Worm (Caenorhabditis elegans): ENCODE results near the gene R12C12.5.
"Not testable (repeated sequence)": the region's sequence is repeated elsewhere in the genome, so short reads cannot be mapped to it uniquely, and the experiment has no call there.

R12C12.5 gene

DNA sequence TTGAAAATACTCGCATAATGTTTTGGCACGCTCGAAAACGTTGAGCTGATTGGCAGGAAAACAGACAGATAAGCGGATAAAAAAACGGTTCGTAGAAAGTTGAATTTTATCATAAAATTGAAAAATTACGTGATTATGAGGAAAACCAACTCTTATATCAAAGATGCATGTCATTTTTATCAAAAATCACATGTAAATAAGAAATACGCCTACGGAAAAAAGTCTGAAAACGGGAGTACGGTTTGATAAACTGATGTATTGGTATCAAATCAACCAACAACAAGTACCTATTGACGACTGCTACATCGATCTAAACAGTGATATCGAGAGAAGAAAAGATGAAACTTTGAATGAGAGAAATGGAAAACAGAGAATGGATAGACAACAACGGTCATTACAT is 19.3 kb downstream of the R12C12.5 start:
- TF ChIP-seq scrt-1 (GFP tag; IDR thresholded peaks at IDR 0.05) (no peak), hnd-1 (tag; optimal IDR thresholded peaks at IDR 0.05) (no peak), B0310.2 (tag; optimal IDR thresholded peaks at IDR 0.05) (no peak), tra-4 (tag; optimal IDR thresholded peaks at IDR 0.05) (no peak)

DNA sequence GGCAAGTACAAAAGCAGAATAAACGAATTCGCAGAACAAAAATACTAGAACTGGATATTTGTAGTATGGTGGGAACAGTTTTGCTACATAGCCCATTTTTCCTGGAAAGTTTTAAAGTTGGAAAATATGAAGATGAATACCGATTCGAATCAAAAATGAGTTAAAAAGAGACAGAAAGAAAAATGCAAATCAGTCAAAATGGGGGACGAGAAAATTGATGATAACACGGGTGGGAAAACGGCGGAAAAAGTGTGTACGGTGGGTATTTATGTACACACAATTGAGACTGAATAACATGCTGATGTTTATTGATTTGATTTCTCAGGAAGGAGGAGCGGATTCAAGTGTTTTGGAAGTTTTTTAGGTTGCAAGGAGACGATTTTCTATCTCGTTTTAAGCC is 20.1 kb downstream of the R12C12.5 start, which contains the start of gene R12C12.9:
TSS of gene R12C12.9 (minus strand) at position 101 of the 400 bp plus-strand sequence.
- TF ChIP-seq sea-1 (GFP tag; conservative IDR thresholded peaks at IDR 0.05) (no peak), ama-1 (optimal IDR thresholded peaks at IDR 0.05) (no peak), F13C5.2 (tag; optimal IDR thresholded peaks at IDR 0.05) (no peak), scrt-1 (GFP tag; IDR thresholded peaks at IDR 0.05) (no peak), ceh-36 (tag; optimal IDR thresholded peaks at IDR 0.05) (no peak), flt-1 (GFP tag; IDR thresholded peaks at IDR 0.05) (no peak), B0310.2 (tag; optimal IDR thresholded peaks at IDR 0.05) (no peak), hnd-1 (tag; optimal IDR thresholded peaks at IDR 0.05) (no peak), tra-4 (tag; optimal IDR thresholded peaks at IDR 0.05) (no peak), tbx-11 (GFP tag; IDR thresholded peaks at IDR 0.05) (no peak), hmg-4 (GFP tag; optimal IDR thresholded peaks at IDR 0.05) (no peak), aly-1 (tag; optimal IDR thresholded peaks at IDR 0.05) (no peak), hmbx-1 (tag; optimal IDR thresholded peaks at IDR 0.05) (no peak), ceh-13 (GFP tag; optimal IDR thresholded peaks at IDR 0.05) (no peak), ets-7 (tag; optimal IDR thresholded peaks at IDR 0.05) (no peak), tbx-37 (GFP tag; conservative IDR thresholded peaks at IDR 0.05) (no peak), pes-1 (GFP tag; IDR thresholded peaks at IDR 0.05) (no peak)

DNA sequence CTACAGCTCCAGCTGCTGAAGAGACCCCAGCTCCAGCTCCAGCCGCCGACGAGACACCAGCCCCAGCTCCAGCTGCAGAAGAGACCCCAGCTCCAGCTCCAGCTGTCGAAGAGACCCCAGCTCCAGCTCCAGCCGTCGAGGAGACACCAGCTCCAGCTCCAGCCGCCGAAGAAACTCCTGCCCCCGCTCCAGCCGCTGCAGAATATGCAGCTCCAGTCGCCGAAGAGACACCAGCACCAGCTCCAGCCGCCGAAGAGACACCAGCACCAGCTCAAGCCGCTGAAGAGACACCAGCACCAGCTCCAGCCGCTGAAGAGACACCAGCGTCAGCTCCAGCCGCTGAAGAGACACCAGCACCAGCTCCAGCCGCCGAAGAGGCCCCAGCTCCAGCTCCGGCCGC is 22.4 kb downstream of the R12C12.5 start:
- TF ChIP-seq ceh-36 (tag; optimal IDR thresholded peaks at IDR 0.05) (no peak), hmbx-1 (tag; optimal IDR thresholded peaks at IDR 0.05) (no peak), flt-1 (GFP tag; IDR thresholded peaks at IDR 0.05) (no peak), B0310.2 (tag; optimal IDR thresholded peaks at IDR 0.05) (no peak), ama-1 (optimal IDR thresholded peaks at IDR 0.05) (no peak), aly-1 (tag; optimal IDR thresholded peaks at IDR 0.05) (peak; percentile 37), pes-1 (GFP tag; IDR thresholded peaks at IDR 0.05) (no peak), sea-1 (GFP tag; conservative IDR thresholded peaks at IDR 0.05) (no peak), ets-7 (tag; optimal IDR thresholded peaks at IDR 0.05) (no peak)

DNA sequence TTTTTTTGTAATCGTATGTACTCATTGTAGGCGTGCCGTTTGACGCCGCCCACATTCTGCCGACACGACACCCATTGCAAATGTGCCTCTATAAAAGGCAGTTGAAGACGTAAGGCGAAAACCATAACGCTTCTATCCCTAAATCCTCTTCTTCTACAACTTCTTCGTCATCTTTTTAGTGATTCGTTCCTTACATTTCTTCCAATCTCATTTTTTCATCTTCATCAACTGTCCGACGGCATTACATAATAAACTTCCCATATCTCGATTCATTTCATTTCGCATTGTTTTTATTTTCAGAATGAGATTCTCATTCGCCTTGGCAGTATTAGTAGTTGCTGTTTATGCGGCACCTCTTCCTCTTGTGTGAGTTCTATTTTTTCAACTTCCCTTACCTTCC is 24.6 kb downstream of the R12C12.5 start, which contains the start of gene ZK84.1:
TSS of gene ZK84.1 (plus strand) at position 301 of the 400 bp plus-strand sequence.
- TF ChIP-seq tbx-11 (GFP tag; IDR thresholded peaks at IDR 0.05) (no peak), sea-1 (GFP tag; conservative IDR thresholded peaks at IDR 0.05) (no peak), tra-4 (tag; optimal IDR thresholded peaks at IDR 0.05) (no peak), aly-1 (tag; optimal IDR thresholded peaks at IDR 0.05) (no peak), B0310.2 (tag; optimal IDR thresholded peaks at IDR 0.05) (no peak), scrt-1 (GFP tag; IDR thresholded peaks at IDR 0.05) (no peak), pes-1 (GFP tag; IDR thresholded peaks at IDR 0.05) (no peak), ceh-13 (GFP tag; optimal IDR thresholded peaks at IDR 0.05) (no peak), ceh-36 (tag; optimal IDR thresholded peaks at IDR 0.05) (no peak), tbx-37 (GFP tag; conservative IDR thresholded peaks at IDR 0.05) (no peak), F13C5.2 (tag; optimal IDR thresholded peaks at IDR 0.05) (no peak), hmbx-1 (tag; optimal IDR thresholded peaks at IDR 0.05) (no peak), hnd-1 (tag; optimal IDR thresholded peaks at IDR 0.05) (no peak), ama-1 (optimal IDR thresholded peaks at IDR 0.05) (no peak), hmg-4 (GFP tag; optimal IDR thresholded peaks at IDR 0.05) (no peak)

DNA sequence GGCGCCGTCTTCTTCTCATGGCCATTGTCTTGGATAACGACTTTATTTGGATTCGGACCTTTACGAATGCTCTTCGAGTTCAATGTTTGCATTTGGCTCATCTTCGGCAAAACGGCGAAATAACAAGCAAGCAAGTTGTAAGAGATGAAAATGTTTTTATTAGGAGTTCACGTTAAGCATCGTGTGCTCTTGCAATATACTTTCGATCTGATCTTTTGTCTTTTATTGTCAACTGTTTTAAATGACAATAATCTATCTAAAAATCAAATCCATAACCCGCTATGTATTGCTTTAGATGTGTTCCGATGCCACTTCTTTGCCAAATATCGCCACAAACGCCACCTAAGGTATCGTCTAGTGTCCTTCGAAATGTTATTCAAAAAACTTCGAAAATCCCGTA is 28.5 kb downstream of the R12C12.5 start, which contains the start of gene ZK84.5:
TSS of gene ZK84.5 (minus strand) at position 101 of the 400 bp plus-strand sequence.
- TF ChIP-seq F13C5.2 (tag; optimal IDR thresholded peaks at IDR 0.05) (no peak), tbx-37 (GFP tag; conservative IDR thresholded peaks at IDR 0.05) (no peak), ceh-36 (tag; optimal IDR thresholded peaks at IDR 0.05) (no peak), ama-1 (optimal IDR thresholded peaks at IDR 0.05) (no peak), hmg-4 (GFP tag; optimal IDR thresholded peaks at IDR 0.05) (no peak), scrt-1 (GFP tag; IDR thresholded peaks at IDR 0.05) (no peak), aly-1 (tag; optimal IDR thresholded peaks at IDR 0.05) (no peak), tra-4 (tag; optimal IDR thresholded peaks at IDR 0.05) (no peak), ceh-13 (GFP tag; optimal IDR thresholded peaks at IDR 0.05) (no peak), pes-1 (GFP tag; IDR thresholded peaks at IDR 0.05) (no peak), B0310.2 (tag; optimal IDR thresholded peaks at IDR 0.05) (no peak), hmbx-1 (tag; optimal IDR thresholded peaks at IDR 0.05) (no peak), ets-7 (tag; optimal IDR thresholded peaks at IDR 0.05) (no peak), hnd-1 (tag; optimal IDR thresholded peaks at IDR 0.05) (no peak)

DNA sequence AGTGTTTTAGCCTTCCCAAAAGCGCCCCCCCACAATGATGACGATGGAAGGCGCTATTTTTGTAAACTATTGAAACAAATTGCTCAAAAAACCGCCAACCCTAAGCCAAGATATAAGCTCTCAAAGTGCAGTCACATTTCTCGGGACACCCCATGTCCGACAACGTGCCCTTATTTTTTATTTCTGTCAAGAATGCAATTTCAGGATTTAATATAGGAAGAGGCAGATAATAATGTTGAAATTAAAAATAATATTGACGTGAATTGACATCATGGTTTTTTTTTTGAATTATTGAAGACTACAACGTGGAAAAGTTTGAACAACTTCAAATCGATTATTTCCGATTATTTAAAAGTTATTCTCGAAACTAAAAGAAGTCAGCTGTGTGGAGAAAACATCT is 30.9 kb downstream of the R12C12.5 start, which contains the start of gene ZK84.2:
TSS of gene ZK84.2 (plus strand) at position 301 of the 400 bp plus-strand sequence.
- TF ChIP-seq tra-4, ets-7, hmbx-1 (tag; optimal IDR thresholded peaks at IDR 0.05): not testable (repeated sequence)

DNA sequence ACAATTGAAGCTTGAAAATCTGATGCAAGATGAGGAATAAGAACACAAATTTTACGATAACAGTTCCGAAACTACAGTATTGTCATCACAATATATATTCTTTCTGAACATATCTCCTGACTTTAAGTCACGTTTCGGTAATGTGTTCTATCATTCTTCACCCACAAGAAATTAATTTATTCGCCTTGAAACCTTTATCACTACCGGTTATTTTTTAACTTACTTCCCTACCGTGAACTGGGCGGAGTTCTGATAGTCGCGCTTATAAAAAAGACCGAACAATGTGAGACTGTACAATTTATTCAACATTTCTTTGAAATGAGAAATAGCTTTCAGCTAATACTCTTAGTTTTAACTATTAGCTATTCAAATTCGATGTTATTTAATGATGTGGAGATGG is 34.4 kb downstream of the R12C12.5 start, which contains the start of gene ins-20:
TSS of gene ins-20 (plus strand) at position 301 of the 400 bp plus-strand sequence.
- TF ChIP-seq ceh-13 (GFP tag; optimal IDR thresholded peaks at IDR 0.05), result no peak
- TF ChIP-seq aly-1 (tag; optimal IDR thresholded peaks at IDR 0.05), result no peak
- TF ChIP-seq B0310.2 (tag; optimal IDR thresholded peaks at IDR 0.05), result no peak
- TF ChIP-seq flt-1 (GFP tag; IDR thresholded peaks at IDR 0.05), result no peak
- no peak for TF ChIP-seq tra-4 (tag; optimal IDR thresholded peaks at IDR 0.05)
- TF ChIP-seq ceh-36 (tag; optimal IDR thresholded peaks at IDR 0.05), result no peak
- no peak for TF ChIP-seq hnd-1 (tag; optimal IDR thresholded peaks at IDR 0.05)
- no peak for TF ChIP-seq hmbx-1 (tag; optimal IDR thresholded peaks at IDR 0.05)
- no peak for TF ChIP-seq tbx-37 (GFP tag; conservative IDR thresholded peaks at IDR 0.05)
- TF ChIP-seq tbx-11 (GFP tag; IDR thresholded peaks at IDR 0.05), result no peak
- no peak for TF ChIP-seq sea-1 (GFP tag; conservative IDR thresholded peaks at IDR 0.05)
- no peak for TF ChIP-seq hmg-4 (GFP tag; optimal IDR thresholded peaks at IDR 0.05)

DNA sequence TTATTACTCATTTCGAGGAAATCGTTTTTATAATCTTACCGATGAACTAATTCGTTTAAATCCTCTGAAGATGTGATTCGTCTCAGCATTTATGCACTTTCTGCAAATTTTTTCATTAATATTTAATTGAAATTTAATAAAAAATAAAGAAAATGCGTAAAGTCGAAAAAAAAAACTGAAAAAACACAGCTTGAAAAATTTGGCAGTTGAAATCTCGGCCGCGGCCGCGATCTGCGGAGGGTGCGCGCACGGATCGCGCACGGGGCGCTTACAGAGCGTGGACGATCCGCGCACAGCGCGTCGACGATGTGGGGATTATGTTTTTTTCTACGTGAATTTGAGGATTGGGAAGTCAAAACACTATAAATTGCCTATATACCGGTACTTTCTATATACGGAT is 36.1 kb downstream of the R12C12.5 start, which contains the start of gene ZK84.4:
TSS of gene ZK84.4 (minus strand) at position 101 of the 400 bp plus-strand sequence.
- not testable (repeated sequence) for TF ChIP-seq sea-1 (GFP tag; conservative IDR thresholded peaks at IDR 0.05); tbx-11 (GFP tag; IDR thresholded peaks at IDR 0.05); hmbx-1 (tag; optimal IDR thresholded peaks at IDR 0.05)

Measured in whole organism, early embryonic.